Fruit fly (Drosophila melanogaster) whole organism: ENCODE measurements around the gene CG2983.

ENCODE experiments used
- CG8478 ChIP-seq: fragments of >200 bp; optimal IDR thresholded peaks from 2 replicates; lab custom pipeline; 2018; ENCODE audit warnings: inconsistent platforms
- Dll ChIP-seq: fragments of >200 bp; optimal IDR thresholded peaks from 2 replicates; lab custom pipeline; 2017
- EcR ChIP-seq, 2 experiments: fragments of >200 bp; optimal IDR thresholded peaks; 2 replicates each; lab custom pipeline; 2017; ENCODE audit warnings: missing biosample characterization in 2 of 2, missing genetic modification characterization in 2 of 2, missing genetic modification reagents in 2 of 2
- pan ChIP-seq: fragments of >200 bp; optimal IDR thresholded peaks from 2 replicates; lab custom pipeline; 2017
- usp ChIP-seq: fragments of >200 bp; optimal IDR thresholded peaks from 2 replicates; lab custom pipeline; 2017; ENCODE audit warnings: missing biosample characterization, missing genetic modification characterization, mixed read lengths

DNA sequence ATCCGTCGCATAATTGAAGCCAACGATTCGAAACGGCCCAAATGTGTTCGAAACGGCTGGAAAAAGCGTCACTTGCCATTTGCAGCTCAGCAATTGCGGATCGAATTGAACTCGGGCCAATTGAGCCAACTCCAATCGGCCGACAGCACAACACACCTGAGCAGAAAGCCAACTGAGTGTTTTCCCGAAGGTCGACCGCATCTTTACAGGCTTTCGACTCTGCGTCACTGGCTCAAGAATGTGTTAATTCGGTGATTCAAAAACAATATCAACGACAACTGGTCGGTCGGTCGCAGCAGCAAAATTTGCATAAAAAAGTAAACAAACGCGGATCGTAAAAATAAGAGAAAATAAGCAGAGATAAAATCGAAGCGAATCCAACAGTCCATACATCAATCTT lies 7.1 kb upstream of the CG2983 start:
- TF ChIP-seq CG8478 (lab: Kevin White, UChicago) (no peak), Dll (lab: Kevin White, UChicago) (no peak), EcR (GFP tag; optimal IDR thresholded peaks at IDR 0.05; lab: Kevin White, UChicago) (no peak), pan (lab: Kevin White, UChicago) (no peak), usp (no peak)
